Fruit fly (Drosophila melanogaster) Kc167 (cell line): Measurements from ENCODE around the gene CG15880.

Experiments
- h ChIP-seq: fragments of >200 bp; optimal IDR thresholded peaks from 3 replicates; lab custom pipeline; 2018; ENCODE audit warnings: missing external identifiers
- insv ChIP-seq: fragments of >200 bp; optimal IDR thresholded peaks from 3 replicates; lab custom pipeline; 2018; ENCODE audit warnings: missing external identifiers

- TF ChIP-seq h (lab: Kevin White, UChicago) (no peak), insv (no peak)
Observed at dm6 chr2L:856690-857488, 39.1 kb upstream of the CG15880 start.
